Worm (Caenorhabditis elegans): Measurements from ENCODE around the gene C07H4.1.

DNA sequence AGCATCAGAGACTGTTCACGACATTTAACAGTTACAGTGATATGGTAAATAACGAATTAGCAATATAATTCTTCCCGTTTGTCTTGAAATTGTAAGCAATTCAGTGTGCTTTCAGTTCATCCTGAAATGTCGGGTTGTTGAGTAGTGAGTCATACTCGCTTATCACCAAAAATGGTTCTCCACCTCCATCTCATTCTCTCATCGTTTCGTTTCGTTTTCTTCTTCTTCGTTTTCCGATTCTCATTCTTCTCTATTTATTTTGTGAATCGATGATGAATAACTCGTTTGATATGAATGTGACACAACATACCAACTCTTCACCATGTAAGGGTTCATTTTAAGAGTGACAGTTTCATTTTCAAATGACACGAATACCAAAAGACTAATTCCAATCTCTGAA, 22.9 kb upstream of the C07H4.1 start:
- TF ChIP-seq ztf-7 (tag; optimal IDR thresholded peaks at IDR 0.05) (no peak), nhr-11 (tag; optimal IDR thresholded peaks at IDR 0.05) (no peak), lsy-2 (tag; optimal IDR thresholded peaks at IDR 0.05) (peak in 1 of 2 experiments; percentile 10), F10B5.3 (tag; optimal IDR thresholded peaks at IDR 0.05) (no peak), egl-27 (tag; optimal IDR thresholded peaks at IDR 0.05) (no peak), skn-1 (tag; optimal IDR thresholded peaks at IDR 0.05) (no peak), Y5F2A.4 (GFP tag; optimal IDR thresholded peaks at IDR 0.05) (no peak), ama-1 (optimal IDR thresholded peaks at IDR 0.05) (no peak), gei-8 (GFP tag; optimal IDR thresholded peaks at IDR 0.05) (no peak), unc-62 (GFP tag; optimal IDR thresholded peaks at IDR 0.05 in 1 of 2) (peak in 1 of 2 experiments; percentile 43), unc-62 (tag; optimal IDR thresholded peaks at IDR 0.05) (no peak), jun-1 (tag; optimal IDR thresholded peaks at IDR 0.05) (no peak), dmd-9 (GFP tag; IDR thresholded peaks at IDR 0.05) (no peak)

Data from whole organism, L4 larva.